Worm (Caenorhabditis elegans) whole organism, L4 larva: ENCODE measurements around the gene srw-112.

Experiments used
- ZK546.5 ChIP-seq, 2 experiments: sonication (generic microtip); optimal IDR thresholded peaks; 2 replicates each; lab custom pipeline; 2017; ENCODE audit warnings: missing biosample characterization in 2 of 2, missing genetic modification characterization in 2 of 2
- ama-1 ChIP-seq: fragments of 150-350 bp; optimal IDR thresholded peaks from 2 replicates; lab custom pipeline; 2014; ENCODE audit warnings: inconsistent platforms, mixed read lengths
- fos-1 ChIP-seq: fragments of 150-350 bp; optimal IDR thresholded peaks from 2 replicates; lab custom pipeline; 2014; ENCODE audit warnings: missing biosample characterization, missing genetic modification characterization
- lin-15B ChIP-seq: fragments of 150-350 bp; sonication (generic microtip); optimal IDR thresholded peaks from 3 replicates; lab custom pipeline; 2014; ENCODE audit warnings: missing biosample characterization, missing genetic modification characterization
- lin-29 ChIP-seq: fragments of 200-800 bp; sonication (Bioruptor generic); IDR thresholded peaks from 2 replicates; pipeline ENCODE4 v1.3.6; 2022; ENCODE audit warnings: missing genetic modification reagents, missing genetic modification characterization, missing compliant biosample characterization
- mxl-2 ChIP-seq: fragments of 200-800 bp; sonication (Bioruptor generic); conservative IDR thresholded peaks from 2 replicates; pipeline ENCODE4 v1.3.6; 2022; ENCODE audit warnings: missing genetic modification reagents, missing genetic modification characterization, missing compliant biosample characterization
- nhr-10 ChIP-seq: fragments of 150-350 bp; optimal IDR thresholded peaks from 2 replicates; lab custom pipeline; 2014; ENCODE audit warnings: missing biosample characterization, missing genetic modification characterization
- nhr-28 ChIP-seq: fragments of 150-350 bp; optimal IDR thresholded peaks from 2 replicates; lab custom pipeline; 2014; ENCODE audit warnings: missing biosample characterization, missing genetic modification characterization
- nhr-77 ChIP-seq: fragments of 150-350 bp; optimal IDR thresholded peaks from 2 replicates; lab custom pipeline; 2014; ENCODE audit warnings: missing biosample characterization, missing genetic modification characterization
- pqm-1 ChIP-seq: sonication (generic microtip); optimal IDR thresholded peaks from 2 replicates; lab custom pipeline; 2017; ENCODE audit warnings: missing biosample characterization, missing genetic modification characterization
- rbr-2 ChIP-seq: sonication (generic microtip); optimal IDR thresholded peaks from 2 replicates; lab custom pipeline; 2016; ENCODE audit warnings: missing genotype, missing genetic modification characterization, missing compliant biosample characterization
- zag-1 ChIP-seq: fragments of 150-350 bp; optimal IDR thresholded peaks from 2 replicates; lab custom pipeline; 2014; ENCODE audit warnings: missing biosample characterization, missing genetic modification characterization

DNA sequence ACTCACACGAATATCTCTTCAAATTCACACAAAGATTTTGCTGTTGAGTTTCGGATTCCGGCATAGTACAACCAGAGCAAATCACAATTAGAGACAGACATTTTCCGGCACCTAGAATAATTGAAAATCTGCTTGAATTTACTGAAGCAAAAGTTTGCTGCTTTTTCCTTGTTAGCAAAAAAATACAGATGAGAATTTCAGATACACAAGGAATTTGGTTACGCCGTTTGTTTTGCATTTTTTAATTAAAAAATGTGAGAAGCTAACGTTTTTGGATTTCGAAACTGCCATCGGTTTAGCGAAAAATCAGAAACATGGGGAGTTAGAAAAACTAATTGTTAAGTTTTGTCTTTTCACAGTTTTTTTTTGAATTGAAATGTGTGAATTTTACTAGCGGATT is 25.9 kb downstream of the srw-112 start, which contains the start of gene srw-118:
- no peak for TF ChIP-seq mxl-2
- TF ChIP-seq lin-29, result no peak
- no peak for TF ChIP-seq nhr-28 (tag; lab: Kevin White, UChicago)
- TF ChIP-seq rbr-2 (tag; lab: Kevin White, UChicago), result no peak
- no peak for TF ChIP-seq pqm-1 (tag; lab: Kevin White, UChicago)
- TF ChIP-seq zag-1, result no peak
- TF ChIP-seq ama-1 (lab: Kevin White, UChicago), result no peak
- TF ChIP-seq lin-15B (tag; lab: Kevin White, UChicago), result no peak
- TF ChIP-seq nhr-10 (tag; lab: Kevin White, UChicago), result no peak
- TF ChIP-seq fos-1 (tag; lab: Kevin White, UChicago), result no peak
- TF ChIP-seq ZK546.5 (tag; optimal IDR thresholded peaks at IDR 0.05; lab: Kevin White, UChicago), result no peak
- no peak for TF ChIP-seq nhr-77 (tag; lab: Kevin White, UChicago)
